Fruit fly (Drosophila melanogaster): ENCODE data around the gene CG3655.

dm6 chrX:1119174-1119573 is 15.5 kb downstream of the CG3655 start:
- TF ChIP-seq Myc (optimal IDR thresholded peaks at IDR 0.05) (no peak), h (optimal IDR thresholded peaks at IDR 0.05) (no peak), ttk (optimal IDR thresholded peaks at IDR 0.05) (no peak), psq (optimal IDR thresholded peaks at IDR 0.05) (no peak), insv (optimal IDR thresholded peaks at IDR 0.05) (no peak), Sin3A (optimal IDR thresholded peaks at IDR 0.05) (no peak)

All from Kc167 (cell line).